Worm (Caenorhabditis elegans) whole organism, L3 larva: ENCODE results near the gene rnp-9.

Experiments
- ceh-82 ChIP-seq: fragments of 150-350 bp; optimal IDR thresholded peaks from 2 replicates; lab custom pipeline; 2014; ENCODE audit warnings: missing biosample characterization, missing genetic modification characterization
- elt-1 ChIP-seq: fragments of 150-350 bp; optimal IDR thresholded peaks from 2 replicates; lab custom pipeline; 2014; ENCODE audit warnings: missing biosample characterization, missing genetic modification characterization
- elt-2 ChIP-seq: sonication (generic microtip); optimal IDR thresholded peaks from 2 replicates; lab custom pipeline; 2016; ENCODE audit warnings: missing genetic modification reagents, mild to moderate bottlenecking, missing genetic modification characterization, missing compliant biosample characterization
- lsy-12 ChIP-seq: sonication (generic microtip); optimal IDR thresholded peaks from 2 replicates; lab custom pipeline; 2016; ENCODE audit warnings: mild to moderate bottlenecking, missing genetic modification characterization, missing compliant biosample characterization
- nhr-237 ChIP-seq: fragments of 150-350 bp; optimal IDR thresholded peaks from 2 replicates; lab custom pipeline; 2014; ENCODE audit warnings: missing biosample characterization, missing genetic modification characterization
- nhr-76 ChIP-seq: fragments of 150-350 bp; sonication (generic microtip); optimal IDR thresholded peaks from 5 replicates; lab custom pipeline; 2014; ENCODE audit warnings: missing biosample characterization, missing genetic modification characterization

ce11 chrX:10216344-10216743 is 49.2 kb downstream of the rnp-9 start:
- TF ChIP-seq ceh-82 (tag; lab: Kevin White, UChicago) = no peak
- peak; percentile 78 for TF ChIP-seq elt-2 (tag; lab: Kevin White, UChicago)
- no peak for TF ChIP-seq lsy-12 (tag; lab: Kevin White, UChicago)
- no peak for TF ChIP-seq nhr-76 (tag; lab: Kevin White, UChicago)
- TF ChIP-seq elt-1 (tag; lab: Kevin White, UChicago) = no peak
- TF ChIP-seq nhr-237 (tag; lab: Kevin White, UChicago) = no peak
